Worm (Caenorhabditis elegans): ENCODE data around the gene panl-3.

DNA sequence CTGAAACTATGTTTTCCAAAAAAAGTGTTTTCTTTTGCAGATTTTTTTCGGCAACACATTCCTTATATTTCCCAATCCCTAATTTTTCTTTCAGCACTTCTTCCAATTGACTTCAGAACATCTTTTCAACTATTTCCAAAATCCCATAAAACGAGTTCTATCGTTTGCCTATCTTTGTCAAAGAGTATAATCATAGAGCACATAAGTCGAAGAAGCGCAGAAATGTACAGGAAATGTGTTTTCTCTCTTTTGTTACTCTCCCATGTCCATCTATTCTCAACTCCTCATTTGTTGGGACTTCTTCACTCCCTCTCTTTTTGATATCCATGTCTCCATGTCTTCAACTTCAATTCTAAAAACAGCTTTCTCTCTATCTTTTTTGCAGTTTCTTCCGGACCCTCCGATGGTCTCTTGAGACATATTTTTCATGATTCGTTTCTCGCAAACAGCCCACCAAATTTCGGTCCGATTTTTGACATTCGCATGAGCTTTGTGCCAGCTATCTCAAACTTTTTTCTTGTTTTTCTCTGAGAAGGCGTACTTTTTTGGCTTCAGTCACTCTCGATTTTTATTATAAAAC is 41.4 kb downstream of the panl-3 start, which contains the start of gene twk-48:
- TF ChIP-seq W03F9.2 (tag; optimal IDR thresholded peaks at IDR 0.05), result no peak
- no peak for TF ChIP-seq him-1 (tag; optimal IDR thresholded peaks at IDR 0.05)
- no peak for TF ChIP-seq dao-5 (tag; optimal IDR thresholded peaks at IDR 0.05)
